Worm (Caenorhabditis elegans): ENCODE results near the gene Y44F5A.1.

- TF ChIP-seq aly-2 (tag; optimal IDR thresholded peaks at IDR 0.05) (no peak), nhr-10 (tag; optimal IDR thresholded peaks at IDR 0.05) (peak; percentile 65), lin-39 (tag; optimal IDR thresholded peaks at IDR 0.05) (no peak), nhr-25 (tag; optimal IDR thresholded peaks at IDR 0.05) (peak; percentile 94), ama-1 (optimal IDR thresholded peaks at IDR 0.05) (no peak), skn-1 (tag; optimal IDR thresholded peaks at IDR 0.05) (peak; percentile 5), nhr-77 (tag; optimal IDR thresholded peaks at IDR 0.05) (no peak), unc-62 (GFP tag; optimal IDR thresholded peaks at IDR 0.05) (peak; percentile 6), snpc-4 (tag; optimal IDR thresholded peaks at IDR 0.05) (peak; percentile 25), fos-1 (tag; optimal IDR thresholded peaks at IDR 0.05) (peak; percentile 96), ztf-4 (tag; optimal IDR thresholded peaks at IDR 0.05) (peak; percentile 91), lsy-2 (tag; optimal IDR thresholded peaks at IDR 0.05) (peak; percentile 57 to 89), ztf-11 (tag; optimal IDR thresholded peaks at IDR 0.05) (no peak)
These were observed 9.8 kb downstream of the Y44F5A.1 start for ce11 chrIII:4237660-4238059.

Data from whole organism, L2 larva.